Worm (Caenorhabditis elegans) whole organism, late embryonic: Measurements from ENCODE around the gene scb-1.
A peak's percentile ranks its signal among the peaks of the same experiment; 100 is the strongest.

Source experiments
- C08G9.2 ChIP-seq: sonication (generic microtip); optimal IDR thresholded peaks from 2 replicates; lab custom pipeline; 2016; ENCODE audit warnings: mild to moderate bottlenecking, missing genetic modification characterization, moderate library complexity, missing compliant biosample characterization
- C38D4.7 ChIP-seq: fragments of 200-800 bp; sonication (Bioruptor generic); optimal IDR thresholded peaks from 2 replicates; lab custom pipeline; 2018; ENCODE audit warnings: mild to moderate bottlenecking, missing genetic modification characterization, moderate library complexity, missing compliant biosample characterization
- F13H6.1 ChIP-seq: sonication (generic microtip); optimal IDR thresholded peaks from 2 replicates; lab custom pipeline; 2016; ENCODE audit warnings: missing genetic modification characterization, missing compliant biosample characterization
- K02D7.2 ChIP-seq: sonication (generic microtip); optimal IDR thresholded peaks from 2 replicates; lab custom pipeline; 2017; ENCODE audit warnings: mild to moderate bottlenecking, missing genetic modification characterization, missing compliant biosample characterization
- T23F11.4 ChIP-seq: fragments of 200-800 bp; sonication (Bioruptor generic); optimal IDR thresholded peaks from 2 replicates; lab custom pipeline; 2018; ENCODE audit warnings: mild to moderate bottlenecking, missing genetic modification characterization, missing compliant biosample characterization
- Y22D7AL.16 ChIP-seq: sonication (generic microtip); optimal IDR thresholded peaks from 2 replicates; lab custom pipeline; 2016; ENCODE audit warnings: missing genetic modification characterization, missing compliant biosample characterization
- ahr-1 ChIP-seq: sonication (generic microtip); optimal IDR thresholded peaks from 2 replicates; lab custom pipeline; 2016; ENCODE audit warnings: missing genetic modification characterization, missing compliant biosample characterization
- ama-1 ChIP-seq: fragments of 150-350 bp; optimal IDR thresholded peaks from 2 replicates; lab custom pipeline; 2014
- ceh-18 ChIP-seq: sonication (generic microtip); optimal IDR thresholded peaks from 2 replicates; lab custom pipeline; 2016; ENCODE audit warnings: missing genetic modification characterization, missing compliant biosample characterization
- ceh-31 ChIP-seq: sonication (generic microtip); optimal IDR thresholded peaks from 2 replicates; lab custom pipeline; 2016; ENCODE audit warnings: missing genetic modification characterization, missing compliant biosample characterization
- ceh-34 ChIP-seq: sonication (generic microtip); optimal IDR thresholded peaks from 2 replicates; lab custom pipeline; 2016; ENCODE audit warnings: mild to moderate bottlenecking, missing genetic modification characterization, missing compliant biosample characterization
- ceh-48 ChIP-seq: sonication (generic microtip); optimal IDR thresholded peaks from 2 replicates; lab custom pipeline; 2016; ENCODE audit warnings: missing genetic modification characterization, inconsistent platforms, missing compliant biosample characterization
- ceh-6 ChIP-seq: fragments of 200-800 bp; sonication (Bioruptor generic); optimal IDR thresholded peaks from 2 replicates; lab custom pipeline; 2018; ENCODE audit warnings: mild to moderate bottlenecking, missing genetic modification characterization, missing compliant biosample characterization
- ceh-9 ChIP-seq: sonication (generic microtip); optimal IDR thresholded peaks from 2 replicates; lab custom pipeline; 2016; ENCODE audit warnings: mild to moderate bottlenecking, missing genetic modification characterization, inconsistent platforms, missing compliant biosample characterization
- che-1 ChIP-seq: sonication (generic microtip); optimal IDR thresholded peaks from 2 replicates; lab custom pipeline; 2016; ENCODE audit warnings: mild to moderate bottlenecking, missing genetic modification characterization, missing compliant biosample characterization
- dmd-4 ChIP-seq: sonication (generic microtip); optimal IDR thresholded peaks from 2 replicates; lab custom pipeline; 2016; ENCODE audit warnings: borderline replicate concordance, missing genetic modification characterization, missing compliant biosample characterization
- dve-1 ChIP-seq: sonication (generic microtip); optimal IDR thresholded peaks from 2 replicates; lab custom pipeline; 2017; ENCODE audit warnings: antibody characterized with exemption, mild to moderate bottlenecking, missing genetic modification characterization, missing compliant biosample characterization
- elt-2 ChIP-seq: sonication (generic microtip); optimal IDR thresholded peaks from 2 replicates; lab custom pipeline; 2016; ENCODE audit warnings: missing genetic modification reagents, missing genetic modification characterization, missing compliant biosample characterization
- eyg-1 ChIP-seq: sonication (generic microtip); optimal IDR thresholded peaks from 2 replicates; lab custom pipeline; 2016; ENCODE audit warnings: missing genotype, missing genetic modification characterization, missing compliant biosample characterization
- gmeb-2 ChIP-seq: sonication (generic microtip); optimal IDR thresholded peaks from 2 replicates; lab custom pipeline; 2016; ENCODE audit warnings: missing genetic modification characterization, inconsistent platforms, missing compliant biosample characterization
- hlh-15 ChIP-seq: sonication (generic microtip); optimal IDR thresholded peaks from 2 replicates; lab custom pipeline; 2016; ENCODE audit warnings: missing genetic modification characterization, missing compliant biosample characterization
- hlh-6 ChIP-seq: sonication (generic microtip); optimal IDR thresholded peaks from 2 replicates; lab custom pipeline; 2016; ENCODE audit warnings: missing genotype, missing genetic modification characterization, missing compliant biosample characterization
- hlh-8 ChIP-seq: sonication (generic microtip); optimal IDR thresholded peaks from 2 replicates; lab custom pipeline; 2016; ENCODE audit warnings: missing genotype, missing genetic modification characterization, missing compliant biosample characterization
- lim-6 ChIP-seq: sonication (generic microtip); optimal IDR thresholded peaks from 2 replicates; lab custom pipeline; 2016; ENCODE audit warnings: missing genetic modification characterization, missing compliant biosample characterization
- lin-11 ChIP-seq: fragments of 200-800 bp; sonication (Bioruptor generic); optimal IDR thresholded peaks from 2 replicates; lab custom pipeline; 2018; ENCODE audit warnings: mild to moderate bottlenecking, missing genetic modification characterization, missing compliant biosample characterization
- mec-3 ChIP-seq: sonication (generic microtip); optimal IDR thresholded peaks from 2 replicates; lab custom pipeline; 2016; ENCODE audit warnings: borderline replicate concordance, missing genetic modification characterization, missing compliant biosample characterization
- nhr-232 ChIP-seq: sonication (generic microtip); optimal IDR thresholded peaks from 2 replicates; lab custom pipeline; 2016; ENCODE audit warnings: missing genetic modification characterization, missing compliant biosample characterization
- pag-3 ChIP-seq: sonication (generic microtip); optimal IDR thresholded peaks from 2 replicates; lab custom pipeline; 2016; ENCODE audit warnings: missing compliant biosample characterization, missing genetic modification characterization, borderline replicate concordance
- pat-9 ChIP-seq: fragments of 200-800 bp; sonication (Bioruptor generic); optimal IDR thresholded peaks from 2 replicates; lab custom pipeline; 2018; ENCODE audit warnings: mild to moderate bottlenecking, missing genetic modification characterization, moderate library complexity, missing compliant biosample characterization
- pqm-1 ChIP-seq: sonication (generic microtip); optimal IDR thresholded peaks from 2 replicates; lab custom pipeline; 2016; ENCODE audit warnings: missing genetic modification characterization, missing compliant biosample characterization
- pros-1 ChIP-seq: fragments of 150-350 bp; optimal IDR thresholded peaks from 2 replicates; lab custom pipeline; 2014; ENCODE audit warnings: missing biosample characterization, missing genetic modification reagents, missing genetic modification characterization
- ref-2 ChIP-seq: sonication (generic microtip); optimal IDR thresholded peaks from 2 replicates; lab custom pipeline; 2016; ENCODE audit warnings: missing genetic modification characterization, missing compliant biosample characterization
- rnt-1 ChIP-seq: sonication (generic microtip); optimal IDR thresholded peaks from 2 replicates; lab custom pipeline; 2016; ENCODE audit warnings: missing genetic modification characterization, missing compliant biosample characterization
- sdc-2 ChIP-seq: sonication (generic microtip); optimal IDR thresholded peaks from 2 replicates; lab custom pipeline; 2016; ENCODE audit warnings: missing genotype, missing genetic modification characterization, missing compliant biosample characterization
- sox-2 ChIP-seq: fragments of 200-800 bp; sonication (Bioruptor generic); IDR thresholded peaks from 2 replicates; pipeline ENCODE4 v1.3.6; 2022; ENCODE audit warnings: missing genetic modification reagents, missing genetic modification characterization, missing compliant biosample characterization
- syd-9 ChIP-seq: sonication (generic microtip); optimal IDR thresholded peaks from 2 replicates; lab custom pipeline; 2016; ENCODE audit warnings: mild to moderate bottlenecking, missing genetic modification characterization, moderate library complexity, missing compliant biosample characterization
- tbx-2 ChIP-seq: sonication (generic microtip); optimal IDR thresholded peaks from 2 replicates; lab custom pipeline; 2016; ENCODE audit warnings: missing genetic modification characterization, missing compliant biosample characterization
- unc-3 ChIP-seq, 2 experiments: fragments of 200-800 bp in 1 of 2; sonication (Bioruptor generic) in 1 of 2; sonication (generic microtip) in 1 of 2; conservative IDR thresholded peaks in 1 of 2; optimal IDR thresholded peaks in 1 of 2; 2 replicates each; pipeline versions ENCODE4 v1.3.6 to Lab custom; 2016 to 2022; ENCODE audit warnings: missing compliant biosample characterization in 2 of 2, missing genetic modification characterization in 2 of 2, missing genetic modification reagents in 1 of 2
- unc-42 ChIP-seq: sonication (generic microtip); optimal IDR thresholded peaks from 2 replicates; lab custom pipeline; 2016; ENCODE audit warnings: missing genotype, missing genetic modification characterization, missing compliant biosample characterization
- unc-86 ChIP-seq: sonication (generic microtip); optimal IDR thresholded peaks from 2 replicates; lab custom pipeline; 2016; ENCODE audit warnings: missing genetic modification characterization, missing compliant biosample characterization
- zip-5 ChIP-seq: sonication (generic microtip); optimal IDR thresholded peaks from 2 replicates; lab custom pipeline; 2016; ENCODE audit warnings: missing genetic modification characterization, missing compliant biosample characterization

The scb-1 gene

DNA sequence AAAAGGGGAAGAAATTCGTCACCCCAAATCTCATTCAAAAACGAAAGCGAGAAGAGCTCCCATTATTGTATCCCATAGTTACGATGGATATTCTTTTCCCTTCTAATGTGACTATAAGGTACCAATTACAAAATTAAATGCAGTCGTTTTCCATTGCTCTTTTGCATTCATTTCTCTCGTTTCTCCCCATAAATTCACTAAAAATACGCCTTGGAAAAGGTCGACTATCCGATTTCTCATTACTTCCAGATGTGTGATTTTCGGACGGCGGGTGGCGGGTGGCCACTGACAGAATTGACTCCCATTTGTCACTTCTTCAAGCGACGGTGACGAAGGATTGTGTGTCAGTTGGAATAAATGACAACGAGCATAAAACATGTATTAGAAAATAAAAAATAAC, 14.0 kb upstream of the scb-1 start:
- no peak for TF ChIP-seq hlh-6 (tag; lab: Kevin White, UChicago)
- TF ChIP-seq hlh-8 (tag; lab: Kevin White, UChicago): peak; percentile 15
- TF ChIP-seq, all 69 proteins: peak for 1

DNA sequence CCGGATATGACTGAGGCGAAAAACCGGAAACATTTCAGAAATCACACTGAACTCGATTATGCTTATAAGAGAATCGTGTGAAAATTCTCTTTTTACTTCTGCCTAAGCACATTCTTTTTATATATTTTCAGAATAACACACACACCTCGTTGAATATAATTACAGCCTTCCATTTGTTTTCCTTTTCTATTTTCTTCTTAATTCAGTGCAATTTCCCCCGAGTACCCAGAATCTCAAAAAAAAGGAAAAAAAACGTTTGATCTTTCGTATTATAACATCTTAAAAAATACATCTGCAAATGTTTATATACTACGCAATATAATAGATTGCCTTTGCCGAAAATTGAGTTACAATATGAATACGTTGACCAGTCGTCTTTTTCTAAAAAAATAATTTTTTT, 12.3 kb upstream of the scb-1 start:
- TF ChIP-seq eyg-1 (tag; lab: Kevin White, UChicago) (no peak), C38D4.7 (GFP tag; lab: Kevin White, UChicago) (no peak), mec-3 (tag; lab: Kevin White, UChicago) (no peak), pqm-1 (no peak), unc-42 (tag; lab: Kevin White, UChicago) (no peak), ahr-1 (no peak), tbx-2 (tag; lab: Kevin White, UChicago) (no peak), ref-2 (no peak), Y22D7AL.16 (no peak), ceh-9 (tag; lab: Kevin White, UChicago) (no peak), unc-3 (GFP tag; conservative IDR thresholded peaks at IDR 0.05; lab: Robert Waterston, UW) (no peak), unc-3 (tag; optimal IDR thresholded peaks at IDR 0.05; lab: Kevin White, UChicago) (no peak), ceh-18 (tag; lab: Kevin White, UChicago) (no peak), dve-1 (tag; lab: Kevin White, UChicago) (no peak), T23F11.4 (no peak), ceh-34 (tag; lab: Kevin White, UChicago) (no peak), K02D7.2 (tag; lab: Kevin White, UChicago) (no peak), unc-86 (tag; lab: Kevin White, UChicago) (no peak), gmeb-2 (no peak), pat-9 (tag; lab: Kevin White, UChicago) (no peak), C08G9.2 (no peak)

DNA sequence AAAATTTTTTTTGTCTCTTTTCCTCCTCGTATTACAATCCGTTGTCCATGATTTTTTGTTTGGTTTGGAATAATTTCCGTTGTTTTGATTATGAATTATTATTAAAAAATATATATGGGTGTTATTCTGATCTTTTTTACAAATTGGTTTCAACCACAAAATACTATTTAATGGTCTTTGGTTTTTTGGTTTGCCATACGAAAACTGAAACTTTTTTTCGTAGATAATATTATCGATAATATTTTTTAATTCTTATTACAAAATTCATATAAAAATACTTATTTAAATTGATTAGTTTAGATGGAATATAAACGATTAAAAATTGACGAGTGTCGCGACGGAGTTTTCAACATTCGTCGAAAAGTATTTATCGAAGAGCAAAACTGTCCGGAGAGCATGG, 7.7 kb upstream of the scb-1 start, which contains the start of gene jmjd-5:
jmjd-5 (plus strand) TSS at position 301 of the 400 bp plus-strand sequence.
- TF ChIP-seq ama-1 (lab: Kevin White, UChicago) (no peak), pag-3 (no peak), sox-2 (GFP tag; lab: Robert Waterston, UW) (no peak), zip-5 (tag; lab: Kevin White, UChicago) (no peak), rnt-1 (tag; lab: Kevin White, UChicago) (no peak), C08G9.2 (no peak), ceh-6 (GFP tag; lab: Kevin White, UChicago) (no peak)

DNA sequence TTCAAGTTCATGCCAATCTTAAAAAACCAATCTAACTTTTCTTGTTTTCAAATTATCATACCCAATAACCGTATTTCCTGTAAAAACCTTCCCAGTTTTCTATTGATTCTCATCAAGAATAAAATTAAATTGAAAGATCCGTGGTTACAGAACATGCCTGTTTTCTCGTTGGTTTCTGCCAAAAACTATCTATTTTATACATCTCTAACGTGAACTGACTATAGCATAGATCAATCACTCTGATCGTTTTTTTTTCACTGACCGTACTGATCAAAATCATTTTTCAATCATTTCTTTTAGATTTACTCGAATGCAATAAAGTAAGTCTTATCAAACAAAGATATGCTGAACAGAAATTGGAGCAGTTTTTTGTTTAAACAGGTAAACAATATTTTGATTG, 5.4 kb upstream of the scb-1 start, which contains the start of gene C06H2.2:
C06H2.2 (plus strand) TSS at position 301 of the 400 bp plus-strand sequence.
- TF ChIP-seq che-1 (tag; lab: Kevin White, UChicago) (no peak), nhr-232 (no peak), hlh-15 (tag; lab: Kevin White, UChicago) (no peak), C08G9.2 (no peak), dmd-4 (tag; lab: Kevin White, UChicago) (no peak), lim-6 (tag; lab: Kevin White, UChicago) (no peak), T23F11.4 (no peak), sdc-2 (tag; lab: Kevin White, UChicago) (no peak), ref-2 (no peak), syd-9 (tag; lab: Kevin White, UChicago) (no peak), ceh-48 (no peak), ceh-31 (tag; lab: Kevin White, UChicago) (no peak), lin-11 (tag; lab: Kevin White, UChicago) (no peak), gmeb-2 (no peak), elt-2 (tag; lab: Kevin White, UChicago) (no peak), F13H6.1 (tag; lab: Kevin White, UChicago) (no peak), ceh-9 (tag; lab: Kevin White, UChicago) (no peak), ama-1 (lab: Kevin White, UChicago) (no peak), pros-1 (tag; lab: Kevin White, UChicago) (no peak)
